Worm (Caenorhabditis elegans) whole organism, L4 larva: ENCODE results near the gene snb-6.

ENCODE experiments used
- F49E8.2 ChIP-seq: sonication (generic microtip); optimal IDR thresholded peaks from 2 replicates; lab custom pipeline; 2016; ENCODE audit warnings: missing compliant biosample characterization, mild to moderate bottlenecking, missing genetic modification characterization, borderline replicate concordance
- ceh-82 ChIP-seq: sonication (generic microtip); optimal IDR thresholded peaks from 2 replicates; lab custom pipeline; 2017; ENCODE audit warnings: missing biosample characterization, missing genetic modification characterization
- dpl-1 ChIP-seq: fragments of 150-350 bp; optimal IDR thresholded peaks from 2 replicates; lab custom pipeline; 2014; ENCODE audit warnings: missing biosample characterization, missing genetic modification reagents, missing genetic modification characterization
- gei-8 ChIP-seq: fragments of 200-800 bp; sonication (Bioruptor generic); optimal IDR thresholded peaks from 2 replicates; lab custom pipeline; 2018; ENCODE audit warnings: mild to moderate bottlenecking, missing genetic modification characterization, missing compliant biosample characterization
- lin-29 ChIP-seq: fragments of 200-800 bp; sonication (Bioruptor generic); IDR thresholded peaks from 2 replicates; pipeline ENCODE4 v1.3.6; 2022; ENCODE audit warnings: missing genetic modification reagents, missing genetic modification characterization, missing compliant biosample characterization
- lin-39 ChIP-seq: fragments of 150-350 bp; optimal IDR thresholded peaks from 2 replicates; lab custom pipeline; 2014; ENCODE audit warnings: missing biosample characterization, missing genetic modification reagents, missing genetic modification characterization
- madf-5 ChIP-seq, 2 experiments: fragments of 200-800 bp; sonication (Bioruptor generic); IDR thresholded peaks; 2 replicates each; pipeline ENCODE4 v1.3.6; 2022; ENCODE audit warnings: missing compliant biosample characterization in 2 of 2, missing genetic modification characterization in 2 of 2
- mdl-1 ChIP-seq, 2 experiments: fragments of 150-350 bp in 1 of 2; sonication (generic microtip) in 1 of 2; optimal IDR thresholded peaks; 2 replicates each; lab custom pipeline; 2014 to 2017; ENCODE audit warnings: missing biosample characterization in 2 of 2, missing genetic modification characterization in 2 of 2
- nhr-11 ChIP-seq: fragments of 150-350 bp; optimal IDR thresholded peaks from 2 replicates; lab custom pipeline; 2014; ENCODE audit warnings: missing biosample characterization, missing genetic modification characterization
- nhr-237 ChIP-seq: sonication (generic microtip); optimal IDR thresholded peaks from 2 replicates; lab custom pipeline; 2017; ENCODE audit warnings: missing biosample characterization, missing genetic modification characterization
- pha-4 ChIP-seq, 2 experiments: fragments of 150-350 bp in 1 of 2; fragments of 200-800 bp in 1 of 2; sonication (Bioruptor generic) in 1 of 2; IDR thresholded peaks in 1 of 2; optimal IDR thresholded peaks in 1 of 2; 2 replicates each; pipeline versions ENCODE4 v1.3.6 to Lab custom; 2014 to 2022; ENCODE audit warnings: missing genetic modification characterization in 2 of 2, missing genetic modification reagents in 2 of 2, missing biosample characterization in 1 of 2, missing compliant biosample characterization in 1 of 2
- snpc-4 ChIP-seq: fragments of 150-350 bp; optimal IDR thresholded peaks from 2 replicates; lab custom pipeline; 2014; ENCODE audit warnings: missing biosample characterization, missing genetic modification characterization
- unc-39 ChIP-seq: sonication (generic microtip); optimal IDR thresholded peaks from 2 replicates; lab custom pipeline; 2017; ENCODE audit warnings: missing biosample characterization, missing genetic modification characterization

- TF ChIP-seq mdl-1 (tag; optimal IDR thresholded peaks at IDR 0.05; lab: Kevin White, UChicago) = no peak
- TF ChIP-seq snpc-4 (tag; lab: Kevin White, UChicago) = no peak
- TF ChIP-seq lin-39 (tag; lab: Kevin White, UChicago) = no peak
- TF ChIP-seq madf-5 (GFP tag; IDR thresholded peaks at IDR 0.05; lab: Robert Waterston, UW) = no peak
- TF ChIP-seq nhr-237 (tag; lab: Kevin White, UChicago) = no peak
- TF ChIP-seq unc-39 (tag; lab: Kevin White, UChicago) = no peak
- TF ChIP-seq ceh-82 (tag; lab: Kevin White, UChicago) = no peak
- TF ChIP-seq pha-4 (GFP tag; IDR thresholded peaks at IDR 0.05; lab: Robert Waterston, UW) = no peak
- no peak for TF ChIP-seq pha-4 (tag; optimal IDR thresholded peaks at IDR 0.05; lab: Kevin White, UChicago)
- no peak for TF ChIP-seq gei-8 (GFP tag; lab: Kevin White, UChicago)
- no peak for TF ChIP-seq dpl-1 (GFP tag; lab: Kevin White, UChicago)
- TF ChIP-seq nhr-11 = no peak
- TF ChIP-seq lin-29 (GFP tag; lab: Robert Waterston, UW) = no peak
- TF ChIP-seq F49E8.2 (tag; lab: Kevin White, UChicago) = no peak
Measured at ce11 chrII:8891606-8892005, 32.1 kb upstream of the snb-6 start.
